Worm (Caenorhabditis elegans): ENCODE measurements around the gene glb-10.

Gene glb-10

DNA sequence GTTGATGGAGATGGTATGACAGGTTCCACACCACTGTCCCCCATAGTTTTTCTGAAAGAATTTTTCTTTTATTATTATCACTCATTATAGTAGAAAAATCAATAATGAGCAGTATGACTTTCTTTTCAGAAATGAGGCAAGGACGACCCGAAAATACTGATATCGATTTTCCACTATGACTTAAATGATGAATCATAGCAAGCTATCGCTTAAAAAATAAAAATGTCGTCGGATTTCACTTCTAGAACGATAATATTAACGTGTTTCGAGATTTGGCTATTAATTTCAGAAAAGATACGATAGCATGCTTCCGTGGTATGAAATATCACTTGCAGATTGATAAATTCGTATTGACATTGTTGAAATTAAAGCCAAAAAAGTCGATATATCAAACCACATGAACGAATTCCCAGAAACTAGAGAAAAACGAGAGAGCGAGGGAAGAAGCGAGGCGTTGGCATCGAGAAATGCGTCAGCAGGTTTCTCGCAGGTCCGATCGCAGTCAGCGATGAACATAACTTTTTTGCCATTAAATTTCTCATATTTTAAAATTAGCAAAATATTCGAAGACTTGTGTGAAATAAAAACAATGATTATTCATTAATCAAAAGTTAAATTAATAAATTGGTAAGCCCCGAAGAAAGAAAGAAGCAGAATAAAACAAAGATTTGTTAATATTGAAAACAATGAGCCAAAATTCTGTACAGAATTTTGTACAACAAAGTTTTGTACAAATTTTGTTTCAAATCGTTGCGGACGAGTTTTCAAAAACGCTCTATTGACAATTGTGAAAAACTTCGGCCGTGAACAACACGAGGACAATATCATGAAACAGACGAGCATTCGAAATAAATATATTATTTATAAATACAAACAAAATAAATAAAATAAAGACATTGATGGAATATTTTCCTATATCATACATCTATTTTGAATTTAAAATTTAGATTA lies 46.6 kb upstream of the glb-10 start, which contains the start of gene C32D5.11 (continued):
- TF ChIP-seq nhr-19 (GFP tag; conservative IDR thresholded peaks at IDR 0.05) (peak; percentile 72), tlp-1 (tag; optimal IDR thresholded peaks at IDR 0.05) (no peak), hlh-17 (GFP tag; optimal IDR thresholded peaks at IDR 0.05; ENCODE audit: borderline replicate concordance) (no peak), ces-1 (GFP tag; optimal IDR thresholded peaks at IDR 0.05) (no peak), unc-86 (tag; optimal IDR thresholded peaks at IDR 0.05) (peak; percentile 78), skn-1 (tag; optimal IDR thresholded peaks at IDR 0.05) (peak; percentile 54), fkh-8 (tag; optimal IDR thresholded peaks at IDR 0.05) (peak; percentile 91), aha-1 (tag; optimal IDR thresholded peaks at IDR 0.05) (no peak), hlh-4 (tag; optimal IDR thresholded peaks at IDR 0.05) (no peak), nhr-20 (tag; optimal IDR thresholded peaks at IDR 0.05) (peak; percentile 87), sptf-1 (tag; optimal IDR thresholded peaks at IDR 0.05) (no peak), ceh-63 (GFP tag; optimal IDR thresholded peaks at IDR 0.05) (no peak), nhr-11 (tag; optimal IDR thresholded peaks at IDR 0.05) (no peak), ztf-4 (tag; optimal IDR thresholded peaks at IDR 0.05) (peak; percentile 63), swsn-7 (tag; optimal IDR thresholded peaks at IDR 0.05) (peak; percentile 83), nhr-237 (tag; optimal IDR thresholded peaks at IDR 0.05) (no peak), egl-13 (tag; optimal IDR thresholded peaks at IDR 0.05) (peak; percentile 21), zip-4 (GFP tag; optimal IDR thresholded peaks at IDR 0.05) (no peak), nhr-12 (tag; optimal IDR thresholded peaks at IDR 0.05) (no peak), ceh-8 (GFP tag; optimal IDR thresholded peaks at IDR 0.05) (no peak), C34B4.2 (tag; optimal IDR thresholded peaks at IDR 0.05) (no peak), fkh-4 (tag; optimal IDR thresholded peaks at IDR 0.05; ENCODE audit: borderline replicate concordance) (no peak), tbx-2 (tag; optimal IDR thresholded peaks at IDR 0.05) (peak; percentile 73), irx-1 (tag; optimal IDR thresholded peaks at IDR 0.05) (peak; percentile 63), Y116A8C.19 (tag; optimal IDR thresholded peaks at IDR 0.05; ENCODE audit: borderline replicate concordance) (no peak), efl-3 (GFP tag; optimal IDR thresholded peaks at IDR 0.05) (no peak), F16B12.6 (tag; optimal IDR thresholded peaks at IDR 0.05) (peak; percentile 54), mep-1 (tag; optimal IDR thresholded peaks at IDR 0.05) (peak; percentile 85), xbp-1 (tag; optimal IDR thresholded peaks at IDR 0.05) (peak; percentile 79), snu-23 (GFP tag; optimal IDR thresholded peaks at IDR 0.05) (peak; percentile 88), lin-35 (GFP tag; optimal IDR thresholded peaks at IDR 0.05) (peak; percentile 80 to 86), mab-9 (GFP tag; IDR thresholded peaks at IDR 0.05) (no peak), ceh-82 (tag; optimal IDR thresholded peaks at IDR 0.05) (peak; percentile 51 to 77 (median 70)), lin-15B (tag; optimal IDR thresholded peaks at IDR 0.05) (peak; percentile 57), aly-2 (tag; optimal IDR thresholded peaks at IDR 0.05) (no peak), egl-27 (tag; optimal IDR thresholded peaks at IDR 0.05) (no peak), ceh-90 (tag; optimal IDR thresholded peaks at IDR 0.05) (no peak), fkh-10 (GFP tag; optimal IDR thresholded peaks at IDR 0.05) (no peak), C04F5.9 (tag; optimal IDR thresholded peaks at IDR 0.05) (peak; percentile 8), lin-13 (GFP tag; optimal IDR thresholded peaks at IDR 0.05) (peak; percentile 69), unc-130 (tag; optimal IDR thresholded peaks at IDR 0.05) (peak; percentile 49), nhr-28 (tag; optimal IDR thresholded peaks at IDR 0.05) (no peak), dsc-1 (tag; optimal IDR thresholded peaks at IDR 0.05) (peak; percentile 68), isw-1 (GFP tag; IDR thresholded peaks at IDR 0.05) (peak; percentile 63), nhr-47 (tag; optimal IDR thresholded peaks at IDR 0.05) (peak; percentile 84), fos-1 (tag; optimal IDR thresholded peaks at IDR 0.05) (peak; percentile 35), efl-1 (optimal IDR thresholded peaks at IDR 0.05) (peak; percentile 57 to 75), efl-1 (GFP tag; optimal IDR thresholded peaks at IDR 0.05 in 1 of 2) (peak; percentile 72 to 97), nhr-85 (tag) (peak; percentile 82), nhr-84 (tag; optimal IDR thresholded peaks at IDR 0.05) (no peak), zag-1 (tag; optimal IDR thresholded peaks at IDR 0.05) (no peak), unc-30 (tag; optimal IDR thresholded peaks at IDR 0.05) (no peak)
